Fruit fly (Drosophila melanogaster): Measurements from ENCODE around the gene PolA2.

DNA sequence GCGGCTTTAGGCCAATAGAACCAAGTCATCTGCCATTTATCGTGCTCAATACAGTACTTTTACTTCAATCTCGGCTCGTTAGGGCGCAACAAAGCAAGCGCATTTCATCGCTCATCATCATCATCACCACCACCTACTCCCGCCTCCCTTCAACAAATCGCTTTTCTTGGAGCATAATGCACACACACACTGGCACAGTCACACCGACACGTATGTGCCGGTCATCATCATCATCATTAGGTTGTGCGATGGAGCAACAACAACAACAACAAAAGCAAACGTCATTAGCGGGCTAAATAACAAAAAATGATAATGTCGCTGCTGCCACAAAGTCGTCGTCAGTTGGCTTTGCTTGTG is 6.4 kb downstream of the PolA2 start:
- TF ChIP-seq Vsx1 (GFP tag; optimal IDR thresholded peaks at IDR 0.05) (no peak), Myb (GFP tag; optimal IDR thresholded peaks at IDR 0.05) (peak; percentile 47), ERR (GFP tag; optimal IDR thresholded peaks at IDR 0.05) (no peak), CG17912 (GFP tag; optimal IDR thresholded peaks at IDR 0.05) (no peak), H2.0 (GFP tag; IDR thresholded peaks at IDR 0.05) (no peak), Hr78 (GFP tag; optimal IDR thresholded peaks at IDR 0.05) (no peak), lola (GFP tag; optimal IDR thresholded peaks at IDR 0.05) (no peak), Bgb (GFP tag; IDR thresholded peaks at IDR 0.05; ENCODE audit: partially characterized antibody) (no peak; the same call in 1 of the 2 replicates), CG7357 (GFP tag; IDR thresholded peaks at IDR 0.05) (no peak), CG2875 (GFP tag; optimal IDR thresholded peaks at IDR 0.05) (no peak), Dfd (GFP tag; optimal IDR thresholded peaks at IDR 0.05) (no peak), MBD-R2 (GFP tag; IDR thresholded peaks at IDR 0.05) (no peak)

Measured in whole organism, embryonic.